Worm (Caenorhabditis elegans): Measurements from ENCODE around the gene exc-9.

exc-9 gene

DNA sequence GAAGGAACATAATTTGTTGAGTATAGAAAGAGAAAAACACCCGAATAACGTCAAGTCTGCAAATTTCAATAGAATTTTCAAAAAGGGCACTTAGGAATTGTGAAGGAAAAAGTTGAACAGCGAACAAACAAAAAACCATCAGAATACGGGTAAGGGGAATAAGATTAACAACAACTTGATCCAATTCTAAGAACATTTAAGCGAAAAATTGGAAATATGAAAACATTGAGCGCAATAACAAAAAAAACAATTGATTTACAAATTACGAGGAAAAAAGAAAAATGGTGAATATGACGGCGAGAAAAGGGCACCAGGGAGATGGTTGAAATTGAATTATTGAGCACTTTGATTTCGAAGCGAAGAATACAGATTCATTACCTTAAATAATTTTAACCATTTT lies 23.9 kb downstream of the exc-9 start:
- no peak for TF ChIP-seq ref-2 (tag; optimal IDR thresholded peaks at IDR 0.05)
- no peak for TF ChIP-seq sdc-2 (tag; optimal IDR thresholded peaks at IDR 0.05)
- no peak for TF ChIP-seq nhr-232 (tag; optimal IDR thresholded peaks at IDR 0.05)
- no peak for TF ChIP-seq pat-9 (tag; optimal IDR thresholded peaks at IDR 0.05)

DNA sequence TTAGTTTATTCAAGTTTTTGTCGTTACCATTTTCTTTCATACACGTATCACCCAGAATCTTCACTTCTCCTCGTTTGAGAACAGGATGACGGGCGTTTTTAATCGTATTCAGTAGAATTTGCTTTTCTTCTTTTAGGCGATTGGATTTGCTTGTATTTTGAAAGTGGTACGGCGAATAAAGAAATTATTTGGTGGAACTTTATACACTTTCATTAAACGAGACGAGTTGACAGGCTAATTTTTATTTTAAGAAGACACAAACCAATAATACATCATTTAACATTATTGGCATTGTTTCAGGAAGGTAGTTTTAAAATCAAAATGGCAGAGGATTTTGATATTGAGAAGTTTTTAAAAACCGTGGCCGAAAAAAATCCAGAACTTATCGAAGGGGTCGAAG lies 25.8 kb downstream of the exc-9 start, which contains the start of gene C49H3.4:
TSS of gene C49H3.4 (plus strand) at position 301 of the 400 bp plus-strand sequence.
- TF ChIP-seq ceh-45 (GFP tag; IDR thresholded peaks at IDR 0.05) (no peak), hlh-15 (tag; optimal IDR thresholded peaks at IDR 0.05) (no peak), pag-3 (tag; optimal IDR thresholded peaks at IDR 0.05; ENCODE audit: borderline replicate concordance) (no peak), ttx-3 (tag; optimal IDR thresholded peaks at IDR 0.05) (no peak), gmeb-2 (tag; optimal IDR thresholded peaks at IDR 0.05) (no peak), ceh-24 (tag; optimal IDR thresholded peaks at IDR 0.05) (no peak), tbx-7 (tag; optimal IDR thresholded peaks at IDR 0.05) (no peak), ets-4 (tag; optimal IDR thresholded peaks at IDR 0.05) (no peak), pros-1 (tag; optimal IDR thresholded peaks at IDR 0.05) (no peak), K02D7.2 (tag; optimal IDR thresholded peaks at IDR 0.05) (no peak), ceh-31 (tag; optimal IDR thresholded peaks at IDR 0.05) (no peak)

ce11 chrIV:7910197-7910735 lies 30.6 kb downstream of the exc-9 start, which contains the start of the genes npp-27 and ntl-4:
Gene npp-27, minus strand, starts transcription at chrIV:7910247.
Gene ntl-4, plus strand, starts transcription at chrIV:7910575.
- no peak for TF ChIP-seq unc-3 (GFP tag; conservative IDR thresholded peaks at IDR 0.05)
- TF ChIP-seq unc-3 (tag; optimal IDR thresholded peaks at IDR 0.05), result no peak
- no peak for TF ChIP-seq eyg-1 (tag; optimal IDR thresholded peaks at IDR 0.05)
- no peak for TF ChIP-seq ztf-16 (tag; optimal IDR thresholded peaks at IDR 0.05)
- no peak for TF ChIP-seq K09A11.1 (tag; optimal IDR thresholded peaks at IDR 0.05; ENCODE audit: insufficient read depth)
- TF ChIP-seq nfya-1 (tag; optimal IDR thresholded peaks at IDR 0.05), result peak; percentile 4
- peak; percentile 24 for TF ChIP-seq ceh-48 (tag; optimal IDR thresholded peaks at IDR 0.05)
- TF ChIP-seq hlh-30 (tag; optimal IDR thresholded peaks at IDR 0.05; ENCODE audit: insufficient read depth), result no peak
- no peak for TF ChIP-seq gmeb-2 (tag; optimal IDR thresholded peaks at IDR 0.05)

- no peak for TF ChIP-seq ztf-16 (tag; optimal IDR thresholded peaks at IDR 0.05)
- TF ChIP-seq hlh-15 (tag; optimal IDR thresholded peaks at IDR 0.05), result no peak
- TF ChIP-seq ceh-18 (tag; optimal IDR thresholded peaks at IDR 0.05), result peak; percentile 16
- no peak for TF ChIP-seq C08G9.2 (tag; optimal IDR thresholded peaks at IDR 0.05)
- no peak for TF ChIP-seq F13H6.1 (tag; optimal IDR thresholded peaks at IDR 0.05)
- TF ChIP-seq fkh-10 (GFP tag; optimal IDR thresholded peaks at IDR 0.05), result no peak
- TF ChIP-seq pag-3 (tag; optimal IDR thresholded peaks at IDR 0.05; ENCODE audit: borderline replicate concordance), result no peak
- no peak for TF ChIP-seq ceh-14 (tag; optimal IDR thresholded peaks at IDR 0.05)
- no peak for TF ChIP-seq K02D7.2 (tag; optimal IDR thresholded peaks at IDR 0.05)
- TF ChIP-seq eyg-1 (tag; optimal IDR thresholded peaks at IDR 0.05), result no peak
- no peak for TF ChIP-seq pat-9 (tag; optimal IDR thresholded peaks at IDR 0.05)
- TF ChIP-seq ama-1 (optimal IDR thresholded peaks at IDR 0.05), result no peak
- TF ChIP-seq madf-2 (tag; optimal IDR thresholded peaks at IDR 0.05), result no peak
- no peak for TF ChIP-seq npax-4 (tag; optimal IDR thresholded peaks at IDR 0.05)
- TF ChIP-seq sox-2 (GFP tag; IDR thresholded peaks at IDR 0.05), result no peak
- TF ChIP-seq syd-9 (tag; optimal IDR thresholded peaks at IDR 0.05), result no peak
- TF ChIP-seq ceh-30 (tag; optimal IDR thresholded peaks at IDR 0.05), result peak; percentile 6
- TF ChIP-seq unc-86 (tag; optimal IDR thresholded peaks at IDR 0.05), result no peak
- TF ChIP-seq lim-6 (tag; optimal IDR thresholded peaks at IDR 0.05), result no peak
- no peak for TF ChIP-seq Y22D7AL.16 (tag; optimal IDR thresholded peaks at IDR 0.05)
- no peak for TF ChIP-seq ceh-22 (tag; optimal IDR thresholded peaks at IDR 0.05)
- no peak for TF ChIP-seq ets-4 (tag; optimal IDR thresholded peaks at IDR 0.05)
- TF ChIP-seq nhr-11 (tag; optimal IDR thresholded peaks at IDR 0.05), result no peak
- no peak for TF ChIP-seq ceh-6 (GFP tag; optimal IDR thresholded peaks at IDR 0.05)
- TF ChIP-seq hlh-30 (tag; optimal IDR thresholded peaks at IDR 0.05; ENCODE audit: insufficient read depth), result peak; percentile 68
- no peak for TF ChIP-seq unc-3 (GFP tag; conservative IDR thresholded peaks at IDR 0.05)
- TF ChIP-seq unc-3 (tag; optimal IDR thresholded peaks at IDR 0.05), result no peak
- TF ChIP-seq tbx-7 (tag; optimal IDR thresholded peaks at IDR 0.05), result no peak
- TF ChIP-seq unc-55 (GFP tag; optimal IDR thresholded peaks at IDR 0.05), result no peak
- TF ChIP-seq sox-4 (tag; optimal IDR thresholded peaks at IDR 0.05), result no peak
- no peak for TF ChIP-seq sdc-2 (tag; optimal IDR thresholded peaks at IDR 0.05)
- TF ChIP-seq che-1 (tag; optimal IDR thresholded peaks at IDR 0.05), result no peak
- TF ChIP-seq pax-1 (tag; optimal IDR thresholded peaks at IDR 0.05), result no peak
- TF ChIP-seq ceh-48 (tag; optimal IDR thresholded peaks at IDR 0.05), result peak; percentile 71
- no peak for TF ChIP-seq ref-2 (tag; optimal IDR thresholded peaks at IDR 0.05)
- no peak for TF ChIP-seq ceh-45 (GFP tag; IDR thresholded peaks at IDR 0.05)
These were observed 31.2 kb downstream of the exc-9 start for ce11 chrIV:7909455-7910141.

All from whole organism, late embryonic.